Worm (Caenorhabditis elegans) whole organism, L2 larva: ENCODE results near the gene tbx-31.

Source experiments
- C34F6.9 ChIP-seq: fragments of 150-350 bp; optimal IDR thresholded peaks from 2 replicates; lab custom pipeline; 2014; ENCODE audit warnings: missing biosample characterization, missing genetic modification characterization
- R02D3.7 ChIP-seq: fragments of 150-350 bp; optimal IDR thresholded peaks from 2 replicates; lab custom pipeline; 2014; ENCODE audit warnings: missing biosample characterization, missing genetic modification characterization
- Y55F3AM.14 ChIP-seq: fragments of 200-800 bp; sonication (Bioruptor generic); optimal IDR thresholded peaks from 2 replicates; lab custom pipeline; 2018; ENCODE audit warnings: mild to moderate bottlenecking, missing genetic modification characterization, missing compliant biosample characterization
- ZK546.5 ChIP-seq: sonication (generic microtip); optimal IDR thresholded peaks from 2 replicates; lab custom pipeline; 2017; ENCODE audit warnings: missing biosample characterization, missing genetic modification characterization
- alr-1 ChIP-seq: fragments of 150-350 bp; optimal IDR thresholded peaks from 2 replicates; lab custom pipeline; 2014; ENCODE audit warnings: missing biosample characterization, missing genetic modification characterization
- ama-1 ChIP-seq: fragments of 150-350 bp; optimal IDR thresholded peaks from 2 replicates; lab custom pipeline; 2018; ENCODE audit warnings: inconsistent platforms
- blmp-1 ChIP-seq: sonication (generic microtip); optimal IDR thresholded peaks from 2 replicates; lab custom pipeline; 2017; ENCODE audit warnings: missing genetic modification characterization, mild to moderate bottlenecking, missing compliant biosample characterization, antibody characterized with exemption, moderate library complexity; ENCODE audit not compliant: insufficient read depth
- ceh-82 ChIP-seq: fragments of 150-350 bp; optimal IDR thresholded peaks from 2 replicates; lab custom pipeline; 2014; ENCODE audit warnings: missing biosample characterization, missing genetic modification characterization
- dmd-4 ChIP-seq: sonication (generic microtip); optimal IDR thresholded peaks from 2 replicates; lab custom pipeline; 2017; ENCODE audit warnings: missing biosample characterization, missing genetic modification characterization
- egl-27 ChIP-seq: sonication (generic microtip); optimal IDR thresholded peaks from 3 replicates; lab custom pipeline; 2017; ENCODE audit warnings: missing biosample characterization, missing genetic modification reagents, missing genetic modification characterization
- elt-1 ChIP-seq: fragments of 150-350 bp; optimal IDR thresholded peaks from 2 replicates; lab custom pipeline; 2014; ENCODE audit warnings: missing biosample characterization, missing genetic modification characterization
- elt-3 ChIP-seq: sonication (generic microtip); optimal IDR thresholded peaks from 2 replicates; lab custom pipeline; 2017; ENCODE audit warnings: missing biosample characterization, missing genetic modification characterization
- fos-1 ChIP-seq: fragments of 150-350 bp; optimal IDR thresholded peaks from 2 replicates; lab custom pipeline; 2014; ENCODE audit warnings: missing biosample characterization, missing genetic modification characterization
- gmeb-1 ChIP-seq: fragments of 150-350 bp; optimal IDR thresholded peaks from 2 replicates; lab custom pipeline; 2014; ENCODE audit warnings: missing biosample characterization, missing genetic modification characterization
- lin-11 ChIP-seq: fragments of 150-350 bp; sonication (generic microtip); optimal IDR thresholded peaks from 2 replicates; lab custom pipeline; 2014; ENCODE audit warnings: missing biosample characterization, missing genetic modification characterization, inconsistent platforms, mixed read lengths
- lin-13 ChIP-seq: fragments of 150-350 bp; optimal IDR thresholded peaks from 2 replicates; lab custom pipeline; 2014; ENCODE audit warnings: missing biosample characterization, missing genetic modification reagents, missing genetic modification characterization
- lin-39 ChIP-seq: fragments of 150-350 bp; optimal IDR thresholded peaks from 2 replicates; lab custom pipeline; 2014; ENCODE audit warnings: missing biosample characterization, missing genetic modification reagents, missing genetic modification characterization
- lsy-2 ChIP-seq, 2 experiments: fragments of 150-350 bp in 1 of 2; sonication (generic microtip) in 1 of 2; optimal IDR thresholded peaks; 2 replicates each; lab custom pipeline; 2014 to 2017; ENCODE audit warnings: missing biosample characterization in 2 of 2, missing genetic modification characterization in 2 of 2
- mab-5 ChIP-seq: fragments of 150-350 bp; optimal IDR thresholded peaks from 2 replicates; lab custom pipeline; 2014; ENCODE audit warnings: missing biosample characterization, missing genetic modification characterization
- mbf-1 ChIP-seq: sonication (generic microtip); optimal IDR thresholded peaks from 2 replicates; lab custom pipeline; 2017; ENCODE audit warnings: missing biosample characterization, missing genetic modification characterization
- nhr-11 ChIP-seq: fragments of 150-350 bp; optimal IDR thresholded peaks from 2 replicates; lab custom pipeline; 2014; ENCODE audit warnings: missing biosample characterization, missing genetic modification characterization
- nhr-129 ChIP-seq: fragments of 150-350 bp; optimal IDR thresholded peaks from 2 replicates; lab custom pipeline; 2014; ENCODE audit warnings: missing biosample characterization, missing genetic modification characterization
- nhr-21 ChIP-seq: fragments of 150-350 bp; optimal IDR thresholded peaks from 2 replicates; lab custom pipeline; 2014; ENCODE audit warnings: missing biosample characterization, missing genetic modification characterization
- nhr-23 ChIP-seq: fragments of 150-350 bp; optimal IDR thresholded peaks from 2 replicates; lab custom pipeline; 2014; ENCODE audit warnings: missing biosample characterization, missing genetic modification reagents, missing genetic modification characterization
- nhr-237 ChIP-seq: fragments of 150-350 bp; optimal IDR thresholded peaks from 2 replicates; lab custom pipeline; 2014; ENCODE audit warnings: missing biosample characterization, missing genetic modification characterization
- nhr-77 ChIP-seq: fragments of 150-350 bp; optimal IDR thresholded peaks from 2 replicates; lab custom pipeline; 2014; ENCODE audit warnings: missing biosample characterization, missing genetic modification characterization
- sem-4 ChIP-seq: fragments of 150-350 bp; optimal IDR thresholded peaks from 2 replicates; lab custom pipeline; 2014; ENCODE audit warnings: missing biosample characterization, missing genetic modification reagents, missing genetic modification characterization
- skn-1 ChIP-seq: sonication (generic microtip); optimal IDR thresholded peaks from 2 replicates; lab custom pipeline; 2017; ENCODE audit warnings: missing biosample characterization, missing genetic modification characterization
- sma-3 ChIP-seq: sonication (generic microtip); optimal IDR thresholded peaks from 2 replicates; lab custom pipeline; 2016; ENCODE audit warnings: missing genetic modification reagents, missing genetic modification characterization, missing compliant biosample characterization
- snpc-4 ChIP-seq: fragments of 150-350 bp; optimal IDR thresholded peaks from 2 replicates; lab custom pipeline; 2014; ENCODE audit warnings: missing biosample characterization, missing genetic modification characterization
- unc-39 ChIP-seq: fragments of 150-350 bp; optimal IDR thresholded peaks from 2 replicates; lab custom pipeline; 2014; ENCODE audit warnings: missing biosample characterization, missing genetic modification characterization
- unc-62 ChIP-seq: fragments of 150-350 bp; optimal IDR thresholded peaks from 2 replicates; lab custom pipeline; 2014; ENCODE audit warnings: missing biosample characterization, missing genetic modification reagents, missing genetic modification characterization
- zag-1 ChIP-seq: fragments of 150-350 bp; optimal IDR thresholded peaks from 2 replicates; lab custom pipeline; 2014; ENCODE audit warnings: missing biosample characterization, missing genetic modification characterization
- ztf-1 ChIP-seq: fragments of 200-800 bp; sonication (Bioruptor generic); conservative IDR thresholded peaks from 2 replicates; pipeline ENCODE4 v1.3.6; 2022; ENCODE audit warnings: missing genetic modification characterization, missing compliant biosample characterization

tbx-31 gene

DNA sequence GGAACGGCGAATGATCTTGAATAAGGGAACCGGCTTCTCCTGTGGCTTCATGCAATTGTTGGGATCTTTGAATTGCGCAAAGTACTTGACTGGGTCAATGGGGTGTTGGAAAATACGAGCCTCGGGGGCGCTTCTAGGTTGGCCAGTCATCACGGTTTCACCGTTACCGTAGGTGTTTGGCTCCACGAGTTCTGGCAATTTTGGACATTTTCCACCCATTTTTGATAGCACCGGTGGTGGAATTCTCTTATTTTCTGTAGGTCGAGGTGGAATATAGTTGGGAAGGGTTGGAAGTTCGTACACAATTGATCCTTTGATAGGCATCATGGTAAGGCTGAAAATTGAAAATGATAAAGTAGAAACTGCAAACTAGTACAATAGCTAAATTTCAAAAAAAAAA, 22.3 kb downstream of the tbx-31 start, which contains the start of gene ZK380.4:
Gene ZK380.4 (minus strand): TSS at position 327 of the 400 bp plus-strand sequence.
- TF ChIP-seq sem-4 (tag; lab: Kevin White, UChicago) (no peak), elt-1 (tag; lab: Kevin White, UChicago) (no peak), elt-3 (tag; lab: Kevin White, UChicago) (no peak), ama-1 (no peak), unc-39 (tag; lab: Kevin White, UChicago) (no peak), alr-1 (tag; lab: Kevin White, UChicago) (no peak), zag-1 (tag; lab: Kevin White, UChicago) (no peak), R02D3.7 (tag; lab: Kevin White, UChicago) (no peak), dmd-4 (tag; lab: Kevin White, UChicago) (no peak), Y55F3AM.14 (no peak)

DNA sequence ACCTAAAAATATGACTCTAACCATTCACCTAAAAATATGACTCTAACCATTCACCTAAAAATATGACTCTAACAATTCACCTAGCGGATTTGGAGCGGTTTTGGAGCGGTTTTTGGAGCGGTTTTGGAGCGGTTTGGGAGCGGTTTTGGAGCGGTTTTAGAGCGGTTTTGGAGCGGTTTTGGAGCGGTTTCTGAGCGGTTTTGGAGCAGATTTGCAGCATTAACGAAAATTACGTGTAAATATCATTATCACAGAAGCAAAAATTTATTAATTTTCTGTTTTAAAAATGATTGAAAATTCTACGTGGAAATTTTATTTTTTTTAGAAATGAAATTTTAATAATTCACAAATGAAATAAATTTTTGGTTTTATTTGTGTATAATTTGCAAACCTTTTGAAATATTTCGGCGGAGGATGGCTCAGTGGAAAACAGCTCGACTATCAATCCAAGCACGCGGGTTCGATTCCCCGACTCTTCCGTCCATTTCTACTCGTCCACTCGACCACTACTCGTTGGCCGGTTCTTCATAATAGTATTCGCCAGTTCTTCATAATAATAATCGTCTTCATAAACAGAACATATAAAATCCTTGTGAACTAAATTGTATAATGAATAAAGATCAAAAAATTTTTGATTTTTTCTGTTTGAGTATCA, 30.4 kb downstream of the tbx-31 start:
- no peak for TF ChIP-seq blmp-1 (tag; lab: Kevin White, UChicago)
- no peak for TF ChIP-seq C34F6.9 (tag; lab: Kevin White, UChicago)
- TF ChIP-seq fos-1: no peak
- no peak for TF ChIP-seq lin-39 (tag; lab: Kevin White, UChicago)

DNA sequence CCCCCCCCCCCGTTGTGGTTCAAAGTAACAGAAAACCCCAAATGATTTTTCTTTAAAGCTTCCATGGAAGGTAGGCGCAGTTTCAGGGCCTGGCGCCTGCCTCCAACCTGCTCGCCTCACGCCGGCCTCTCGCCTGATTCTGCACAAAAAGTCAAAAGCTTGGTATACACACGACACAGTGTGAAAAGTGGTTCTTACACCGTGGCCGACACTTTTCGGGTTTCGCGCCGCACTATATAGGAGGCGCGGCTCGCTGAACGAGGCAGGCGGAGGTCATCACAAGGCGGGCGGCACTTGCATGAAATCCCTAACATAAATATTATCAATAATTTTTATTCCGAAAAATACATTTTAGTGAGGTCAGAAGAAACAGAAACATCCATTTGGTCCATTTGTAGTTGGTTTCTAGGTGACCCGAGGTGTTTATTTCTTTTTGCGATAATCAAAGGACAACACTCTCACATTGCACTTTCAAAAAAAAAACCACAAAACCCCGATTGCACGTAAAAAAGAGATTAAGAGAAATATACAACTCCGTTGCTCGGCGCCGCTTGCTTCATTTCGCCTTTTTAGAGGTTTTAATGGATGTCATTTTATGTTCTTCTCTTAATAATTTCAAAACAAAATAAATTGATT, 43.0 kb downstream of the tbx-31 start, which contains the start of gene ZK380.2:
Gene ZK380.2 (plus strand): TSS at position 586 of the 636 bp plus-strand sequence.
- no peak for TF ChIP-seq nhr-77 (tag; lab: Kevin White, UChicago)
- no peak for TF ChIP-seq egl-27 (tag; lab: Kevin White, UChicago)
- no peak for TF ChIP-seq snpc-4 (tag; lab: Kevin White, UChicago)
- TF ChIP-seq sma-3 (GFP tag; lab: Kevin White, UChicago): no peak
- TF ChIP-seq lsy-2 (tag; optimal IDR thresholded peaks at IDR 0.05; lab: Kevin White, UChicago): no peak
- TF ChIP-seq nhr-129 (tag; lab: Kevin White, UChicago): no peak
- TF ChIP-seq ceh-82 (tag; lab: Kevin White, UChicago): no peak
- TF ChIP-seq unc-39 (tag; lab: Kevin White, UChicago): no peak
- no peak for TF ChIP-seq lin-11 (tag; lab: Kevin White, UChicago)
- TF ChIP-seq lin-13: no peak
- TF ChIP-seq ZK546.5 (tag; lab: Kevin White, UChicago): no peak
- TF ChIP-seq, all 48 proteins: peak for 0

DNA sequence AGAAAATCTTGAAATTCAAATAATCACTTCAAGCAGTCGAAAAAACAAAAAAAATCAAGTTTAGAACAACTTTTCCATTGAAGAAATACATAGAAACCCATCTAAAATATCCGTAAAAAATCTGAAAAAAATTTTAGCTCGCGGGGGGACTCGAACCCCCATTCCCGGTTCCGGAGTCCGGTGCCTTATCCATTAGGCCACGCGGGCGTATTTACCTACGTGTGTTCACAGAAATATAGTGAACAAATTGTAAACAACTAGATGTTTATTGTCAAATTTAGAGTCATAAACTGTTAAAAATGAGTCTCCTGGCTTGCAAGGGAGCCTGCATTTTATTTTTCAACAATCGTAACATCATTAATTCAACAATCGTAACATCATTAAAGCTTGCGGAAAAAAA, 44.2 kb downstream of the tbx-31 start:
- TF ChIP-seq sem-4 (tag; lab: Kevin White, UChicago) (no peak), nhr-77 (tag; lab: Kevin White, UChicago) (no peak)

DNA sequence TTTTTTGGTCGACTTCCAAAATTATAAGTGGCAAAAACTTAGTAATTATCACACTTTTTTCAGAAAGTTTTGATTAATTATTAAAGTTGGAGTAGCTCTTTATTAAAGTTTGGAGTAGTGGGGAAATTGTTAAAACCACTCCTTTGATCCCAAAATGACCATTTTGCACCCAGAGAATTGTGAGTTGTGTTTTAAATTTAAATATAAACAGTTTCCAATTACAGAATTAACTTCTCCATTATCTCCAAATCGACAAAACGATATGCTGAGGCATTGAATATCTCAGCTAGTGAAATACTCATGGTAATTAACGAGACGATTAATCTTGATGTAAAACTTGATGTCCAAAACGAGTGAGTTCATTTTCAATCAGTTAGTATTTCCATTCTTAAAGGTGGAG, 46.1 kb downstream of the tbx-31 start, which contains the start of gene fbxb-58:
Gene fbxb-58 (plus strand): TSS at position 301 of the 400 bp plus-strand sequence.
- TF ChIP-seq ztf-1 (GFP tag; lab: Robert Waterston, UW) (no peak), elt-1 (tag; lab: Kevin White, UChicago) (no peak), alr-1 (tag; lab: Kevin White, UChicago) (no peak), skn-1 (no peak), nhr-11 (no peak), gmeb-1 (no peak), mab-5 (tag; lab: Kevin White, UChicago) (no peak), C34F6.9 (tag; lab: Kevin White, UChicago) (no peak), mbf-1 (no peak), sem-4 (tag; lab: Kevin White, UChicago) (no peak), nhr-237 (no peak), nhr-23 (tag; lab: Kevin White, UChicago) (no peak), sma-3 (GFP tag; lab: Kevin White, UChicago) (no peak), unc-62 (GFP tag; lab: Kevin White, UChicago) (no peak), ZK546.5 (tag; lab: Kevin White, UChicago) (no peak), nhr-21 (tag; lab: Kevin White, UChicago) (no peak)
